Fruit fly (Drosophila melanogaster): ENCODE data around the gene CG14853.

The CG14853 gene

dm6 chr3R:14630119-14630623 is 20.7 kb downstream of the CG14853 start, which contains the start of gene Cad88C:
Cad88C (plus strand) TSS chr3R:14630478.
- peak; percentile 4 for TF ChIP-seq CG17801 (GFP tag; optimal IDR thresholded peaks at IDR 0.05; ENCODE audit: partially characterized antibody)

dm6 chr3R:14631911-14632310 is 22.5 kb downstream of the CG14853 start:
- TF ChIP-seq CG17801 (GFP tag; optimal IDR thresholded peaks at IDR 0.05; ENCODE audit: partially characterized antibody), result no peak

- no peak for TF ChIP-seq CG17801 (GFP tag; optimal IDR thresholded peaks at IDR 0.05; ENCODE audit: partially characterized antibody)
Measured at dm6 chr3R:14642463-14642862, 33.0 kb downstream of the CG14853 start, which contains the start of gene CG7886. CG7886 (minus strand) TSS chr3R:14642563.

dm6 chr3R:14649307-14650239 is 40.1 kb downstream of the CG14853 start:
- TF ChIP-seq CG17801 (GFP tag; optimal IDR thresholded peaks at IDR 0.05; ENCODE audit: partially characterized antibody), result peak; percentile 86

- no peak for TF ChIP-seq CG17801 (GFP tag; optimal IDR thresholded peaks at IDR 0.05; ENCODE audit: partially characterized antibody)
Measured at dm6 chr3R:14650367-14650766, 40.9 kb downstream of the CG14853 start.

- TF ChIP-seq CG17801 (GFP tag; optimal IDR thresholded peaks at IDR 0.05; ENCODE audit: partially characterized antibody), result no peak
Measured at dm6 chr3R:14651076-14651662, 41.7 kb downstream of the CG14853 start.

- TF ChIP-seq CG17801 (GFP tag; optimal IDR thresholded peaks at IDR 0.05; ENCODE audit: partially characterized antibody), result no peak
Measured at dm6 chr3R:14652301-14652880, 42.9 kb downstream of the CG14853 start.

dm6 chr3R:14653039-14653852 is 43.8 kb downstream of the CG14853 start:
- no peak for TF ChIP-seq CG17801 (GFP tag; optimal IDR thresholded peaks at IDR 0.05; ENCODE audit: partially characterized antibody)

dm6 chr3R:14654231-14654975 is 45.0 kb downstream of the CG14853 start:
- no peak for TF ChIP-seq CG17801 (GFP tag; optimal IDR thresholded peaks at IDR 0.05; ENCODE audit: partially characterized antibody)

dm6 chr3R:14654976-14655896 is 45.8 kb downstream of the CG14853 start:
- TF ChIP-seq CG17801 (GFP tag; optimal IDR thresholded peaks at IDR 0.05; ENCODE audit: partially characterized antibody), result peak; percentile 89

dm6 chr3R:14655912-14656700 is 46.7 kb downstream of the CG14853 start:
- no peak for TF ChIP-seq CG17801 (GFP tag; optimal IDR thresholded peaks at IDR 0.05; ENCODE audit: partially characterized antibody)

All from ovary, adult (tissue).